Fruit fly (Drosophila melanogaster) whole organism, embryonic: ENCODE measurements around the gene Gr21a.

Source experiments
- Blimp-1 ChIP-seq: fragments of 200-800 bp; sonication (Bioruptor generic); optimal IDR thresholded peaks from 3 replicates; lab custom pipeline; 2018; ENCODE audit warnings: missing biosample characterization, missing genetic modification characterization, mild to moderate bottlenecking, moderate library complexity, missing genetic modification reagents
- CG11085 ChIP-seq: fragments of 200-800 bp; sonication (Bioruptor generic); IDR thresholded peaks from 2 replicates; pipeline ENCODE4 v1.3.6; 2022; ENCODE audit warnings: missing biosample characterization, missing genetic modification characterization
- CG11696 ChIP-seq: fragments of 200-800 bp; sonication (Bioruptor generic); IDR thresholded peaks from 2 replicates; pipeline ENCODE4 v1.3.6; 2022; ENCODE audit warnings: missing biosample characterization, missing genetic modification characterization
- CG11723 ChIP-seq: fragments of 200-800 bp; sonication (Bioruptor generic); optimal IDR thresholded peaks from 2 replicates; lab custom pipeline; 2017; ENCODE audit warnings: missing biosample characterization, mild to moderate bottlenecking, missing genetic modification characterization
- CG13624 ChIP-seq: fragments of 200-800 bp; sonication (Bioruptor generic); optimal IDR thresholded peaks from 2 replicates; lab custom pipeline; 2016; ENCODE audit warnings: missing biosample characterization, missing genetic modification characterization
- CG14667 ChIP-seq: fragments of 200-800 bp; sonication (Bioruptor generic); IDR thresholded peaks from 2 replicates; pipeline ENCODE4 v1.3.6; 2022; ENCODE audit warnings: missing biosample characterization, missing genetic modification characterization
- CG15073 ChIP-seq: fragments of 200-800 bp; sonication (Bioruptor generic); optimal IDR thresholded peaks from 2 replicates; lab custom pipeline; 2016; ENCODE audit warnings: missing biosample characterization, missing genetic modification characterization
- CG1647 ChIP-seq: fragments of 200-800 bp; sonication (Bioruptor generic); optimal IDR thresholded peaks from 3 replicates; lab custom pipeline; 2016; ENCODE audit warnings: missing biosample characterization, missing genetic modification characterization
- CG17361 ChIP-seq: fragments of 200-800 bp; sonication (Bioruptor generic); IDR thresholded peaks from 3 replicates; pipeline ENCODE4 v1.3.6; 2022; ENCODE audit warnings: missing biosample characterization, missing genetic modification characterization
- CG1792 ChIP-seq: fragments of 200-800 bp; sonication (Bioruptor generic); optimal IDR thresholded peaks from 2 replicates; lab custom pipeline; 2016; ENCODE audit warnings: missing biosample characterization, missing genetic modification characterization
- CG2120 ChIP-seq: fragments of 200-800 bp; sonication (Bioruptor generic); optimal IDR thresholded peaks from 3 replicates; lab custom pipeline; 2016; ENCODE audit warnings: missing biosample characterization, missing genetic modification characterization
- CG3065 ChIP-seq: fragments of 200-800 bp; sonication (Bioruptor generic); optimal IDR thresholded peaks from 2 replicates; lab custom pipeline; 2016; ENCODE audit warnings: missing biosample characterization, missing genetic modification characterization
- CG3281 ChIP-seq: fragments of 200-800 bp; sonication (Bioruptor generic); optimal IDR thresholded peaks from 3 replicates; lab custom pipeline; 2017; ENCODE audit warnings: missing biosample characterization, mild to moderate bottlenecking, missing genetic modification characterization
- CG33213 ChIP-seq: fragments of 200-800 bp; sonication (Bioruptor generic); optimal IDR thresholded peaks from 3 replicates; lab custom pipeline; 2016; ENCODE audit warnings: missing biosample characterization, missing genetic modification characterization
- CG4820 ChIP-seq: fragments of 200-800 bp; sonication (Bioruptor generic); optimal IDR thresholded peaks from 3 replicates; lab custom pipeline; 2016; ENCODE audit warnings: missing biosample characterization, missing genetic modification characterization
- CG8765 ChIP-seq: fragments of 200-800 bp; sonication (Bioruptor generic); IDR thresholded peaks from 2 replicates; pipeline ENCODE4 v1.3.6; 2022; ENCODE audit warnings: missing biosample characterization, missing genetic modification characterization
- D19B ChIP-seq: fragments of 200-800 bp; sonication (Bioruptor generic); optimal IDR thresholded peaks from 2 replicates; lab custom pipeline; 2017; ENCODE audit warnings: missing biosample characterization, mild to moderate bottlenecking, missing genetic modification characterization
- Doc2 ChIP-seq: fragments of 200-800 bp; sonication (Bioruptor generic); IDR thresholded peaks from 2 replicates; pipeline ENCODE4 v1.3.6; 2022; ENCODE audit warnings: missing biosample characterization, missing genetic modification characterization
- ERR ChIP-seq: fragments of 200-800 bp; sonication (Bioruptor generic); optimal IDR thresholded peaks from 2 replicates; lab custom pipeline; 2016; ENCODE audit warnings: missing biosample characterization, missing genetic modification characterization
- Eip74EF ChIP-seq, 2 experiments: fragments of 200-800 bp in 1 of 2; fragments of >200 bp in 1 of 2; sonication (Bioruptor generic) in 1 of 2; optimal IDR thresholded peaks; 2 replicates each; lab custom pipeline; 2017 to 2019; ENCODE audit warnings: missing biosample characterization in 2 of 2, missing genetic modification characterization in 2 of 2, mild to moderate bottlenecking in 1 of 2, moderate library complexity in 1 of 2
- Fer2 ChIP-seq: fragments of 200-800 bp; sonication (Bioruptor generic); optimal IDR thresholded peaks from 2 replicates; lab custom pipeline; 2018; ENCODE audit warnings: missing biosample characterization, mild to moderate bottlenecking, missing genetic modification characterization, moderate library complexity
- Gsc ChIP-seq: fragments of 200-800 bp; sonication (Bioruptor generic); IDR thresholded peaks from 2 replicates; pipeline ENCODE4 v1.3.6; 2022; ENCODE audit warnings: missing biosample characterization, missing genetic modification characterization
- H15 ChIP-seq: fragments of 200-800 bp; sonication (Bioruptor generic); IDR thresholded peaks from 3 replicates; pipeline ENCODE4 v1.3.6; 2022; ENCODE audit warnings: missing biosample characterization, missing genetic modification characterization
- HLH54F ChIP-seq: fragments of 200-800 bp; sonication (Bioruptor generic); optimal IDR thresholded peaks from 3 replicates; lab custom pipeline; 2016; ENCODE audit warnings: missing biosample characterization, missing genetic modification characterization
- Hey ChIP-seq: fragments of 200-800 bp; sonication (Bioruptor generic); optimal IDR thresholded peaks from 3 replicates; lab custom pipeline; 2018; ENCODE audit warnings: missing biosample characterization, mild to moderate bottlenecking, missing genetic modification characterization
- Hr51 ChIP-seq, 2 experiments: fragments of 200-800 bp; sonication (Bioruptor generic); optimal IDR thresholded peaks; 2 replicates in 1 of 2; 3 replicates in 1 of 2; lab custom pipeline; 2016 to 2018; ENCODE audit warnings: missing biosample characterization in 2 of 2, missing genetic modification characterization in 2 of 2, mild to moderate bottlenecking in 1 of 2, moderate library complexity in 1 of 2
- Hr78 ChIP-seq, 2 experiments: fragments of 200-800 bp in 1 of 2; fragments of >200 bp in 1 of 2; sonication (Bioruptor generic) in 1 of 2; optimal IDR thresholded peaks; 2 replicates each; lab custom pipeline; 2017 to 2019; ENCODE audit warnings: missing biosample characterization in 2 of 2, missing genetic modification characterization in 2 of 2, mild to moderate bottlenecking in 1 of 2, moderate library complexity in 1 of 2
- Lhr ChIP-seq: fragments of 200-800 bp; sonication (Bioruptor generic); optimal IDR thresholded peaks from 3 replicates; lab custom pipeline; 2017; ENCODE audit warnings: mild to moderate bottlenecking, missing biosample characterization, missing genetic modification reagents, missing genetic modification characterization
- Oaz ChIP-seq: fragments of 200-800 bp; sonication (Bioruptor generic); IDR thresholded peaks from 2 replicates; pipeline ENCODE4 v1.3.6; 2022; ENCODE audit warnings: missing biosample characterization, missing genetic modification characterization
- Oli ChIP-seq: fragments of 200-800 bp; sonication (Bioruptor generic); optimal IDR thresholded peaks from 2 replicates; lab custom pipeline; 2018; ENCODE audit warnings: missing biosample characterization, mild to moderate bottlenecking, missing genetic modification characterization, moderate library complexity
- Scr ChIP-seq: fragments of 200-800 bp; sonication (Bioruptor generic); IDR thresholded peaks from 2 replicates; pipeline ENCODE4 v1.3.6; 2022; ENCODE audit warnings: missing biosample characterization, missing genetic modification characterization; ENCODE audit not compliant: partially characterized antibody
- Sin3A ChIP-seq: fragments of >200 bp; optimal IDR thresholded peaks from 2 replicates; lab custom pipeline; 2018
- Stat92E ChIP-seq, 3 experiments: fragments of >200 bp in 2 of 3; fragments of 200-800 bp in 1 of 3; sonication (Bioruptor generic) in 1 of 3; optimal IDR thresholded peaks; 2 replicates each; lab custom pipeline; 2017 to 2019; ENCODE audit warnings: missing biosample characterization in 3 of 3, missing genetic modification characterization in 3 of 3, mild to moderate bottlenecking in 1 of 3, moderate library complexity in 1 of 3
- Trl ChIP-seq, 3 experiments: fragments of >200 bp in 2 of 3; fragments of 200-800 bp in 1 of 3; sonication (Bioruptor generic) in 1 of 3; optimal IDR thresholded peaks; 2 replicates in 1 of 3; 3 replicates in 2 of 3; lab custom pipeline; 2016 to 2017; ENCODE audit warnings: missing biosample characterization in 1 of 3, missing genetic modification characterization in 1 of 3
- btn ChIP-seq: fragments of 200-800 bp; sonication (Bioruptor generic); optimal IDR thresholded peaks from 2 replicates; lab custom pipeline; 2016; ENCODE audit warnings: missing biosample characterization, missing genetic modification characterization
- da ChIP-seq: fragments of 200-800 bp; sonication (Bioruptor generic); optimal IDR thresholded peaks from 2 replicates; lab custom pipeline; 2016; ENCODE audit warnings: missing biosample characterization, missing genetic modification characterization
- fu2 ChIP-seq: fragments of 200-800 bp; sonication (Bioruptor generic); optimal IDR thresholded peaks from 2 replicates; lab custom pipeline; 2016; ENCODE audit warnings: missing biosample characterization, missing genetic modification characterization
- ind ChIP-seq: fragments of 200-800 bp; sonication (Bioruptor generic); optimal IDR thresholded peaks from 3 replicates; lab custom pipeline; 2016; ENCODE audit warnings: missing biosample characterization, missing genetic modification characterization
- klu ChIP-seq: fragments of 200-800 bp; sonication (Bioruptor generic); IDR thresholded peaks from 2 replicates; pipeline ENCODE4 v1.3.6; 2022; ENCODE audit warnings: missing biosample characterization, missing genetic modification characterization
- mam ChIP-seq: fragments of 200-800 bp; sonication (Bioruptor generic); optimal IDR thresholded peaks from 3 replicates; lab custom pipeline; 2016; ENCODE audit warnings: missing biosample characterization, missing genetic modification characterization
- pnt ChIP-seq: fragments of 200-800 bp; sonication (Bioruptor generic); optimal IDR thresholded peaks from 3 replicates; lab custom pipeline; 2016; ENCODE audit warnings: missing biosample characterization, missing genetic modification characterization
- ro ChIP-seq: fragments of 200-800 bp; sonication (Bioruptor generic); IDR thresholded peaks from 2 replicates; pipeline ENCODE4 v1.3.6; 2022; ENCODE audit warnings: missing biosample characterization, missing genetic modification characterization
- sens ChIP-seq: fragments of 200-800 bp; sonication (Bioruptor generic); peaks from one replicate; lab custom pipeline; 2016; ENCODE audit warnings: missing biosample characterization, missing genetic modification characterization
- sim ChIP-seq: fragments of 200-800 bp; sonication (Bioruptor generic); IDR thresholded peaks from 2 replicates; pipeline ENCODE4 v1.3.6; 2022; ENCODE audit warnings: missing biosample characterization, missing genetic modification characterization
- sna ChIP-seq: fragments of 200-800 bp; sonication (Bioruptor generic); IDR thresholded peaks from 2 replicates; pipeline ENCODE4 v1.3.6; 2022; ENCODE audit warnings: missing biosample characterization, missing genetic modification characterization; ENCODE audit not compliant: partially characterized antibody
- ssp ChIP-seq: fragments of 200-800 bp; sonication (Bioruptor generic); IDR thresholded peaks from 2 replicates; pipeline ENCODE4 v1.3.6; 2022; ENCODE audit warnings: missing biosample characterization, missing genetic modification characterization
- tap ChIP-seq: fragments of 200-800 bp; optimal IDR thresholded peaks from 3 replicates; lab custom pipeline; 2019; ENCODE audit warnings: missing biosample characterization, mild to moderate bottlenecking, missing genetic modification characterization, moderate library complexity
- wek ChIP-seq: fragments of 200-800 bp; sonication (Bioruptor generic); optimal IDR thresholded peaks from 3 replicates; lab custom pipeline; 2018; ENCODE audit warnings: missing biosample characterization, mild to moderate bottlenecking, missing genetic modification characterization, moderate library complexity
- z ChIP-seq: fragments of 200-800 bp; sonication (Bioruptor generic); IDR thresholded peaks from 3 replicates; pipeline ENCODE4 v1.3.6; 2022; ENCODE audit warnings: missing biosample characterization, missing genetic modification characterization

The Gr21a gene

dm6 chr2L:819315-820032 is 39.2 kb downstream of the Gr21a start, which contains the start of the genes PGAP2 and Clp (continued):
- TF ChIP-seq da (no peak), Sin3A (peak; percentile 61), Gsc (no peak), ERR (GFP tag; lab: Kevin White, UChicago) (no peak), CG3281 (GFP tag; lab: Kevin White, UChicago) (peak; percentile 56), Fer2 (peak; percentile 26), tap (no peak), CG17361 (GFP tag; lab: Robert Waterston, UW) (peak; percentile 91), CG15073 (GFP tag; lab: Kevin White, UChicago) (peak; percentile 33), Hr51 (GFP tag; optimal IDR thresholded peaks at IDR 0.05; lab: Kevin White, UChicago) (peak in 1 of 2 experiments; percentile 11), fu2 (GFP tag; lab: Kevin White, UChicago) (peak; percentile 11), sim (GFP tag; lab: Robert Waterston, UW) (no peak), Hey (no peak), Eip74EF (GFP tag; optimal IDR thresholded peaks at IDR 0.05; lab: Kevin White, UChicago) (no peak), CG4820 (peak; percentile 55), ro (peak; percentile 30; the same call in 1 of the 2 replicates), wek (GFP tag; lab: Kevin White, UChicago) (no peak), CG2120 (GFP tag; lab: Kevin White, UChicago) (peak; percentile 84), CG11723 (peak; percentile 26), HLH54F (GFP tag; lab: Kevin White, UChicago) (peak; percentile 50), Trl (optimal IDR thresholded peaks at IDR 0.05; lab: Kevin White, UChicago) (no peak), Trl (GFP tag; optimal IDR thresholded peaks at IDR 0.05; lab: Kevin White, UChicago) (no peak), sna (GFP tag; lab: Robert Waterston, UW) (no peak), CG33213 (no peak), Oaz (GFP tag; lab: Robert Waterston, UW) (peak; percentile 77), sens (GFP tag; lab: Kevin White, UChicago) (peak; percentile 87), CG3065 (GFP tag; lab: Kevin White, UChicago) (peak; percentile 19), CG8765 (peak; percentile 52; the same call in 1 of the 2 replicates), klu (GFP tag; lab: Robert Waterston, UW) (peak; percentile 76), Hr78 (GFP tag; optimal IDR thresholded peaks at IDR 0.05; lab: Kevin White, UChicago) (no peak), CG14667 (GFP tag; lab: Robert Waterston, UW) (peak; percentile 53; the same call in 1 of the 2 replicates), CG1647 (GFP tag; lab: Kevin White, UChicago) (peak; percentile 2), CG13624 (peak; percentile 20), ind (peak; percentile 79), D19B (GFP tag; lab: Kevin White, UChicago) (peak; percentile 49), z (GFP tag; lab: Robert Waterston, UW) (no peak), CG1792 (GFP tag; lab: Kevin White, UChicago) (no peak), ssp (GFP tag; lab: Robert Waterston, UW) (peak; percentile 68), mam (GFP tag; lab: Kevin White, UChicago) (peak; percentile 64), Oli (peak; percentile 68), Blimp-1 (GFP tag; lab: Kevin White, UChicago) (peak; percentile 65), Lhr (peak; percentile 52), Doc2 (GFP tag; lab: Robert Waterston, UW) (no peak), CG11085 (GFP tag; lab: Robert Waterston, UW) (peak; percentile 75), H15 (GFP tag; lab: Robert Waterston, UW) (peak; percentile 73), Scr (GFP tag; lab: Robert Waterston, UW) (peak; percentile 67; the same call in 1 of the 2 replicates), Stat92E (GFP tag; optimal IDR thresholded peaks at IDR 0.05; lab: Kevin White, UChicago) (no peak), btn (GFP tag; lab: Kevin White, UChicago) (no peak), pnt (GFP tag; lab: Kevin White, UChicago) (peak; percentile 16), CG11696 (GFP tag; lab: Robert Waterston, UW) (no peak)
